Fruit fly (Drosophila melanogaster) Kc167 (cell line): ENCODE results near the gene stumps.

Source experiments
- Myc ChIP-seq: fragments of >200 bp; optimal IDR thresholded peaks from 2 replicates; lab custom pipeline; 2017; ENCODE audit warnings: missing external identifiers
- Sin3A ChIP-seq: fragments of >200 bp; optimal IDR thresholded peaks from 2 replicates; lab custom pipeline; 2018; ENCODE audit warnings: missing external identifiers
- h ChIP-seq: fragments of >200 bp; optimal IDR thresholded peaks from 3 replicates; lab custom pipeline; 2018; ENCODE audit warnings: missing external identifiers

dm6 chr3R:14655912-14656700 lies 79.1 kb downstream of the stumps start:
- TF ChIP-seq Sin3A (lab: Kevin White, UChicago) (no peak), Myc (lab: Kevin White, UChicago) (no peak), h (lab: Kevin White, UChicago) (no peak)
